Worm (Caenorhabditis elegans) whole organism, L3 larva: ENCODE data around the gene B0491.6.
A peak's percentile ranks its signal among the peaks of the same experiment; 100 is the strongest.

ENCODE experiments used
- nhr-11 ChIP-seq: fragments of 150-350 bp; optimal IDR thresholded peaks from 2 replicates; lab custom pipeline; 2014; ENCODE audit warnings: missing biosample characterization, missing genetic modification characterization
- nhr-12 ChIP-seq: fragments of 150-350 bp; optimal IDR thresholded peaks from 2 replicates; lab custom pipeline; 2014; ENCODE audit warnings: missing biosample characterization, missing genetic modification characterization
- nhr-28 ChIP-seq: fragments of 150-350 bp; optimal IDR thresholded peaks from 2 replicates; lab custom pipeline; 2014; ENCODE audit warnings: missing biosample characterization, missing genetic modification characterization
- pha-4 ChIP-seq: fragments of 150-350 bp; optimal IDR thresholded peaks from 2 replicates; lab custom pipeline; 2014; ENCODE audit warnings: missing biosample characterization, missing genetic modification reagents, missing genetic modification characterization
- pqm-1 ChIP-seq: fragments of 150-350 bp; optimal IDR thresholded peaks from 2 replicates; lab custom pipeline; 2017; ENCODE audit warnings: missing biosample characterization, missing genetic modification characterization, inconsistent platforms
- unc-62 ChIP-seq: fragments of 150-350 bp; sonication (generic microtip); optimal IDR thresholded peaks from 4 replicates; lab custom pipeline; 2014; ENCODE audit warnings: missing biosample characterization, missing genetic modification reagents, missing genetic modification characterization
- zag-1 ChIP-seq: fragments of 150-350 bp; optimal IDR thresholded peaks from 2 replicates; lab custom pipeline; 2014; ENCODE audit warnings: missing biosample characterization, missing genetic modification characterization

ce11 chrII:11376598-11377108 lies 28.5 kb upstream of the B0491.6 start:
- no peak for TF ChIP-seq zag-1 (tag; lab: Kevin White, UChicago)
- TF ChIP-seq nhr-28 (tag; lab: Kevin White, UChicago), result no peak
- TF ChIP-seq pha-4 (tag; lab: Kevin White, UChicago), result no peak
- TF ChIP-seq unc-62 (GFP tag; lab: Kevin White, UChicago), result no peak
- TF ChIP-seq pqm-1 (tag; lab: Kevin White, UChicago), result peak; percentile 51
- TF ChIP-seq nhr-12, result no peak
- TF ChIP-seq nhr-11 (tag; lab: Kevin White, UChicago), result no peak
